Worm (Caenorhabditis elegans): ENCODE data around the gene kgb-2.

DNA sequence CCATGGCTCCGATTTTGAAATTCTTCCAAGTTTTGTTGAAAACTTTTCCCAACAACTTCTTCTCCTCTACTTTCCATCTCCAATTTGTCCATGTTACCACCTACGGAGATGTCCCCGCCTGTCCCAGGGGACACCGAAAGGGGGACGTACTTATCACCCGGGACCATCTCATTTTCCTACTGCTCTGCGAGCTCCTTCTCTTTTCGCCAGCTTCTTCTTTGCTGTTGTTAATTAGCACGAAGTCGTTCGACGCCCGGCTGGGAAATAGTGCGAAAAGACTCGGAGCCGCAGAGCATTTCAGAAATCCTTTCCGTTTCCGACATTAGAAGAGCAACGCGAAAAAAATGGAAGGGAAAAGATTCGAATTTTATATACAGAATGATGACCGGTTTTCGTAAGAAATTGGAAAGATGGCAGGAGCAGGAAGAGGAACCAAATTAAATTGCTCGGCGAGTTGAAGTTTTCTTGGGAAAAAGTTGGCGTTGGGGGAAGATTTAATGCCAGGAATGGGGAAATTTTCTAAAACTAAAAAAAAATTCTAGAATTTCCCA lies 15.3 kb downstream of the kgb-2 start:
- TF ChIP-seq fkh-10 (GFP tag; optimal IDR thresholded peaks at IDR 0.05) (no peak), ztf-4 (tag; optimal IDR thresholded peaks at IDR 0.05) (no peak), ama-1 (optimal IDR thresholded peaks at IDR 0.05) (no peak), elt-2 (tag; optimal IDR thresholded peaks at IDR 0.05) (no peak)
